Fruit fly (Drosophila melanogaster): Measurements from ENCODE around the gene CG5989.

The CG5989 gene

DNA sequence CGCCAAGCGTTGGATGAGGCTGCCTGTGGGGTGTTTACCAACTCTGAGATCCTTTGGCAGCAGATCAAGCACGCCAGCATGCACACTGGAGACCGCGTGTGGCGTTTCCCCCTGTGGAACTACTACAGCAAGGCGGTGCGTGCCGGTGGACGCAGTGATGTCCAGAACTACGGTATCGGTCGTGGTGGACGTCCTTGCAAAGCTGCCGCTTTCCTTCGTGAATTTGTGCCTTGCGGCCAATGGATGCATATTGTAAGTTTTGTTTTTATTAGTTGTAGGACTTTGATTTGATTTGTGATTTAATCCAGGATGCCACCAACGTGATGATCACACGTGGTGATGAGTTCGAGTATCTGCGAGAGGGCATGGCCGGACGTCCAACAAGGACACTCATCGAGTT, 17.5 kb upstream of the CG5989 start:
- TF ChIP-seq CG32121 (GFP tag; IDR thresholded peaks at IDR 0.05) = no peak
- no peak for TF ChIP-seq fd96Ca (GFP tag; IDR thresholded peaks at IDR 0.05)
- no peak for TF ChIP-seq CG14655 (GFP tag; optimal IDR thresholded peaks at IDR 0.05)
- no peak for TF ChIP-seq CG13204 (GFP tag; optimal IDR thresholded peaks at IDR 0.05)
- no peak for TF ChIP-seq Pif1B (GFP tag; optimal IDR thresholded peaks at IDR 0.05)
- no peak for TF ChIP-seq CG15710 (tag; optimal IDR thresholded peaks at IDR 0.05)
- no peak for TF ChIP-seq gl (tag; optimal IDR thresholded peaks at IDR 0.05)
- no peak for TF ChIP-seq CG12605 (GFP tag; IDR thresholded peaks at IDR 0.05)
- TF ChIP-seq CG9948 (tag; optimal IDR thresholded peaks at IDR 0.05) = no peak
- TF ChIP-seq Pif1A (GFP tag; optimal IDR thresholded peaks at IDR 0.05) = no peak
- no peak for TF ChIP-seq rn (GFP tag; IDR thresholded peaks at IDR 0.05)
- no peak for TF ChIP-seq EcR (GFP tag; optimal IDR thresholded peaks at IDR 0.05)
- no peak for TF ChIP-seq CG8301 (tag; optimal IDR thresholded peaks at IDR 0.05)
- TF ChIP-seq D1 (tag; optimal IDR thresholded peaks at IDR 0.05) = no peak
- no peak for TF ChIP-seq Snoo (tag; optimal IDR thresholded peaks at IDR 0.05)
- TF ChIP-seq CG8159 (tag; optimal IDR thresholded peaks at IDR 0.05) = no peak
- no peak for TF ChIP-seq CG10348 (GFP tag; IDR thresholded peaks at IDR 0.05)
- no peak for TF ChIP-seq CG17806 (tag; optimal IDR thresholded peaks at IDR 0.05)
- no peak for TF ChIP-seq Ets98B (GFP tag; IDR thresholded peaks at IDR 0.05)
- TF ChIP-seq CG4496 (GFP tag; IDR thresholded peaks at IDR 0.05) = no peak

DNA sequence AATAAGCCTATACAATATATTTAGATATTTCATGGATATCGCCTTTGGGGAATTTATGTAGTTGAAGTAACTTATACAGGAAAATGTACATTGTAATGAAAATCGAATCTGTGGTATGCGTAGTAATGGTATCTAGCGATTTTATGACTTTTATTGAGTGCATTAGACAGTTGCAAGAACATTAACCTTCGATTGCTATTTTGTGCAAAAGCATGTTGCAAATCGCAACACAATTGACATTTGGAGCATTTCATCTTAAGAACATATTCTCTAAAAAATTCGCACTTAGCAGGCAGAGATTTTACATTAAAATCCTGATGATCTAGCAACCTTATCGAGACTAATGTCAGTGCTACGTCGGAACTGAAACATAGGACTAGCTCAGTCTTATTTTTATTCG, 15.6 kb upstream of the CG5989 start, which contains the start of gene S-Lap2:
S-Lap2 (plus strand) TSS at position 301 of the 400 bp plus-strand sequence.
- TF ChIP-seq CG34367 (tag; optimal IDR thresholded peaks at IDR 0.05) = no peak
- no peak for TF ChIP-seq Snoo (tag; optimal IDR thresholded peaks at IDR 0.05)
- no peak for TF ChIP-seq CG9948 (tag; optimal IDR thresholded peaks at IDR 0.05)
- no peak for TF ChIP-seq gl (tag; optimal IDR thresholded peaks at IDR 0.05)
- no peak for TF ChIP-seq CG32121 (GFP tag; IDR thresholded peaks at IDR 0.05)
- no peak for TF ChIP-seq CG8159 (tag; optimal IDR thresholded peaks at IDR 0.05)
- TF ChIP-seq CG8301 (tag; optimal IDR thresholded peaks at IDR 0.05) = no peak
- TF ChIP-seq CG13204 (GFP tag; optimal IDR thresholded peaks at IDR 0.05) = no peak
- TF ChIP-seq Ets98B (GFP tag; IDR thresholded peaks at IDR 0.05) = no peak
- no peak for TF ChIP-seq Pif1A (GFP tag; optimal IDR thresholded peaks at IDR 0.05)
- no peak for TF ChIP-seq CG17806 (tag; optimal IDR thresholded peaks at IDR 0.05)
- TF ChIP-seq rn (GFP tag; IDR thresholded peaks at IDR 0.05) = no peak

DNA sequence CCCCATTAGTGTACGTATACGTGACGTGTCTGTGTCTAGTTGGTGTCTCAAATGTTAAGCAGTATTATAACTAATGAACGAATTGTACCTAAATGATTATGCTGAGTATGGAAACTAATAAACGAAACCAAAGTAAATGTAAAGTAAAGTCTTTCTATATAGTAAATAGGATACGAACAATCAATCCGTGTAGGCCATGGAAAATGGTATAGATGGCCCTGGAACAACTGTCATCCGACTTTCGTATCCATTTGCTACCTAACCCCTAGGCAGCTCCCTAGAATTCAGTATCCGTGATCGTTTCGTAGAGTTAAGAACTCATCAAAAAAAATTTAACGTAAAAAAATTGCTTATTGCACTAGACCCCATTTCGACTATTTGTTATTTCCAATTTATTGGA, 13.0 kb upstream of the CG5989 start, which contains the start of gene S-Lap1:
S-Lap1 (plus strand) TSS at position 301 of the 400 bp plus-strand sequence.
- TF ChIP-seq CG13204 (GFP tag; optimal IDR thresholded peaks at IDR 0.05) = no peak
- no peak for TF ChIP-seq EcR (GFP tag; optimal IDR thresholded peaks at IDR 0.05)
- no peak for TF ChIP-seq CG8301 (tag; optimal IDR thresholded peaks at IDR 0.05)
- TF ChIP-seq D1 (tag; optimal IDR thresholded peaks at IDR 0.05) = no peak
- no peak for TF ChIP-seq CG17806 (tag; optimal IDR thresholded peaks at IDR 0.05)
- no peak for TF ChIP-seq CG4496 (GFP tag; IDR thresholded peaks at IDR 0.05)

DNA sequence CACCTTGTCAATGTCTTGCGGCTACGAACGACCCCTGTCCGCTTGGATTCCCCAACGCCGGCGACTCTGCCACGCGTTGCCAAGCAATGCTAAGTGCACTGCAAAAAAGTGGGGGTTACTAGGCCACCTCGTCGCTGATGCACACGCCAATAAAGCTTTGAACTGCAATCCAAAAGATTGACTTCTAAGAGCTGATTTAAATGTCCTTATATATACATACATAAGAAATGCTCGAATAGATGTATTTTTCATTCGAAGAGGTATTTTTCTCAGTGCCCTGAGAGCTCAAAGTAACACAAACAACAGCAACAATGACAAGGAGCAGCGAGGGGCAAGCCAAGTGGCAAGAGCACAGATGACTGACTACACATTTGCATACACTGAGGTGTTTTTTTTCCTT, 3.5 kb upstream of the CG5989 start:
- TF ChIP-seq CG8301 (tag; optimal IDR thresholded peaks at IDR 0.05) (no peak), CG32121 (GFP tag; IDR thresholded peaks at IDR 0.05) (peak; percentile 42; the same call in 1 of the 2 replicates), CG4496 (GFP tag; IDR thresholded peaks at IDR 0.05) (0 out of 3 replicates have a peak, but pooled peaks have one; percentile 43), CG10348 (GFP tag; IDR thresholded peaks at IDR 0.05) (no peak), CG15710 (tag; optimal IDR thresholded peaks at IDR 0.05) (peak; percentile 51), D1 (tag; optimal IDR thresholded peaks at IDR 0.05) (no peak), Ets98B (GFP tag; IDR thresholded peaks at IDR 0.05) (no peak; the same call in 1 of the 2 replicates), CG17806 (tag; optimal IDR thresholded peaks at IDR 0.05) (no peak), Pif1A (GFP tag; optimal IDR thresholded peaks at IDR 0.05) (peak; percentile 53), fd96Ca (GFP tag; IDR thresholded peaks at IDR 0.05) (peak; percentile 65; the same call in 2 of the 3 replicates), CG8159 (tag; optimal IDR thresholded peaks at IDR 0.05) (peak; percentile 54), CG34367 (tag; optimal IDR thresholded peaks at IDR 0.05) (no peak), gl (tag; optimal IDR thresholded peaks at IDR 0.05) (no peak), CG9948 (tag; optimal IDR thresholded peaks at IDR 0.05) (peak; percentile 40), EcR (GFP tag; optimal IDR thresholded peaks at IDR 0.05) (no peak), CG12605 (GFP tag; IDR thresholded peaks at IDR 0.05) (0 out of 2 replicates have a peak, but pooled peaks have one; percentile 27), Snoo (tag; optimal IDR thresholded peaks at IDR 0.05) (no peak), CG14655 (GFP tag; optimal IDR thresholded peaks at IDR 0.05) (peak; percentile 36)

DNA sequence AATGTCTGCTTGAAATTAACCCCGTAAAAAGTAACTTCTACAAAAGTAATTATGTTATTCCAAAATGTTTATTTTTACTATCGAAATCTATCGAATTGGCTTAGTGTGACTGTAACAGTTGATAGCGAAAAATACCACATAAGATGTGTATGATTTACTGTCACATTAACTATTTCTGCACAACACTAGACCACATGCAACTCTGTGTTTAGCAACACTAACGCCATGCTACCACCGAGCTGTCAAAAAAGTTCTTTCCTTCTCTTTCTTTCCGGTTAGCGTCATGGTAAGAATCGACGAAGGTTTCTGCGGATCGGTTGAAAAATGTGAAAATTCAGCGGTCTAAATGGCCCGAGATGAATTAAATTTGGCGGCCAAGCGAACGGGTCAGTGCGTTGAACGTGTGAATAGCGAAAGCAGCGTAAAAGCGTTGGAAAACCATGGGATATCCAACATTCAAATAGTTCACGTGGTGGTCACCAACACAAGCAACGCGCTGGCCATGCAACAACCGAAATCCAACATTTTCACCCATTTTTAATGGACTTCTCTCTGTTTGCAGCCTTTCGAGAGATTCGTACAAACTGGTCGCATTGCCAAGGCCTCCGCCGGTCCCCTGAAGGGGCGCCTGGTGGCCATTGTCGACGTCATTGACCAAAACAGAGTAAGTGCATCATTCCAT, 3.1 kb downstream of the CG5989 start, which contains the start of the genes Nelf-E and RpL14:
Nelf-E (minus strand) TSS at position 128 of the 682 bp plus-strand sequence.
RpL14 (plus strand) TSS at position 255 of the 682 bp plus-strand sequence.
- TF ChIP-seq EcR (GFP tag; optimal IDR thresholded peaks at IDR 0.05) = no peak
- TF ChIP-seq CG12605 (GFP tag; IDR thresholded peaks at IDR 0.05) = peak; percentile 47; the same call in 1 of the 2 replicates
- no peak for TF ChIP-seq Pif1A (GFP tag; optimal IDR thresholded peaks at IDR 0.05)
- TF ChIP-seq rn (GFP tag; IDR thresholded peaks at IDR 0.05) = peak; percentile 82
- no peak for TF ChIP-seq CG14655 (GFP tag; optimal IDR thresholded peaks at IDR 0.05)
- TF ChIP-seq CG34367 (tag; optimal IDR thresholded peaks at IDR 0.05) = peak; percentile 90
- TF ChIP-seq Pif1B (GFP tag; optimal IDR thresholded peaks at IDR 0.05) = no peak
- peak; percentile 94 for TF ChIP-seq CG4496 (GFP tag; IDR thresholded peaks at IDR 0.05)
- no peak for TF ChIP-seq CG10348 (GFP tag; IDR thresholded peaks at IDR 0.05)
- peak; percentile 83 for TF ChIP-seq CG32121 (GFP tag; IDR thresholded peaks at IDR 0.05)
- no peak for TF ChIP-seq CG17806 (tag; optimal IDR thresholded peaks at IDR 0.05)
- peak; percentile 50 for TF ChIP-seq CG9948 (tag; optimal IDR thresholded peaks at IDR 0.05)
- TF ChIP-seq fd96Ca (GFP tag; IDR thresholded peaks at IDR 0.05) = peak; percentile 89
- no peak for TF ChIP-seq CG8301 (tag; optimal IDR thresholded peaks at IDR 0.05)
- TF ChIP-seq CG15710 (tag; optimal IDR thresholded peaks at IDR 0.05) = peak; percentile 82
- peak; percentile 84 for TF ChIP-seq Ets98B (GFP tag; IDR thresholded peaks at IDR 0.05)
- peak; percentile 79 for TF ChIP-seq gl (tag; optimal IDR thresholded peaks at IDR 0.05)
- TF ChIP-seq CG8159 (tag; optimal IDR thresholded peaks at IDR 0.05) = peak; percentile 66
- no peak for TF ChIP-seq Snoo (tag; optimal IDR thresholded peaks at IDR 0.05)
- no peak for TF ChIP-seq CG13204 (GFP tag; optimal IDR thresholded peaks at IDR 0.05)
- no peak for TF ChIP-seq D1 (tag; optimal IDR thresholded peaks at IDR 0.05)

Measured in whole organism, pupa.